Worm (Caenorhabditis elegans) whole organism, L1 larva: ENCODE data around the gene cpt-4.

Source experiments
- C04F5.9 ChIP-seq: sonication (generic microtip); optimal IDR thresholded peaks from 2 replicates; lab custom pipeline; 2016; ENCODE audit warnings: missing genetic modification characterization, missing compliant biosample characterization
- C16A3.4 ChIP-seq: fragments of 150-350 bp; optimal IDR thresholded peaks from 2 replicates; lab custom pipeline; 2014; ENCODE audit warnings: missing biosample characterization, missing genetic modification characterization
- F16B12.6 ChIP-seq: fragments of 150-350 bp; optimal IDR thresholded peaks from 2 replicates; lab custom pipeline; 2014; ENCODE audit warnings: missing biosample characterization, missing genetic modification characterization
- Y116A8C.19 ChIP-seq: sonication (generic microtip); optimal IDR thresholded peaks from 2 replicates; lab custom pipeline; 2016; ENCODE audit warnings: missing compliant biosample characterization, missing genetic modification characterization, borderline replicate concordance
- aha-1 ChIP-seq: fragments of 150-350 bp; optimal IDR thresholded peaks from 2 replicates; lab custom pipeline; 2014; ENCODE audit warnings: missing biosample characterization, missing genetic modification characterization
- alr-1 ChIP-seq: fragments of 200-800 bp; sonication (Bioruptor generic); optimal IDR thresholded peaks from 2 replicates; lab custom pipeline; 2018; ENCODE audit warnings: borderline replicate concordance, mild to moderate bottlenecking, missing genetic modification characterization, missing compliant biosample characterization
- ama-1 ChIP-seq: fragments of 150-350 bp; optimal IDR thresholded peaks from 2 replicates; lab custom pipeline; 2014
- blmp-1 ChIP-seq: fragments of 150-350 bp; optimal IDR thresholded peaks from 2 replicates; lab custom pipeline; 2014; ENCODE audit warnings: missing biosample characterization, missing genetic modification characterization
- ceh-63 ChIP-seq: fragments of 200-800 bp; sonication (Bioruptor generic); optimal IDR thresholded peaks from 2 replicates; lab custom pipeline; 2018; ENCODE audit warnings: mild to moderate bottlenecking, missing genetic modification characterization, missing compliant biosample characterization
- ceh-88 ChIP-seq: fragments of 200-800 bp; sonication (Bioruptor generic); IDR thresholded peaks from 2 replicates; pipeline ENCODE4 v1.3.6; 2022; ENCODE audit warnings: missing genetic modification characterization, missing compliant biosample characterization
- ceh-90 ChIP-seq: sonication (generic microtip); optimal IDR thresholded peaks from 2 replicates; lab custom pipeline; 2016; ENCODE audit warnings: missing genetic modification characterization, missing compliant biosample characterization
- dpl-1 ChIP-seq, 3 experiments: fragments of 150-350 bp in 2 of 3; sonication (generic microtip) in 1 of 3; optimal IDR thresholded peaks; 2 replicates each; lab custom pipeline; 2014 to 2017; ENCODE audit warnings: missing biosample characterization in 3 of 3, missing genetic modification characterization in 3 of 3, missing genetic modification reagents in 3 of 3
- dsc-1 ChIP-seq: sonication (generic microtip); optimal IDR thresholded peaks from 2 replicates; lab custom pipeline; 2016; ENCODE audit warnings: mild to moderate bottlenecking, missing genetic modification characterization, missing compliant biosample characterization
- efl-1 ChIP-seq, 4 experiments: fragments of 150-350 bp; optimal IDR thresholded peaks in 3 of 4; peaks in 1 of 4; 1 replicate in 1 of 4; 2 replicates in 3 of 4; lab custom pipeline; 2014; ENCODE audit warnings: missing biosample characterization in 2 of 4, missing genetic modification characterization in 2 of 4, missing genetic modification reagents in 2 of 4
- egl-27 ChIP-seq, 2 experiments: fragments of 150-350 bp in 1 of 2; sonication (generic microtip); optimal IDR thresholded peaks; 3 replicates each; lab custom pipeline; 2017 to 2018; ENCODE audit warnings: missing biosample characterization in 2 of 2, missing genetic modification characterization in 2 of 2, missing genetic modification reagents in 2 of 2
- elt-2 ChIP-seq: sonication (generic microtip); optimal IDR thresholded peaks from 2 replicates; lab custom pipeline; 2016; ENCODE audit warnings: missing genetic modification characterization, mild to moderate bottlenecking, inconsistent platforms, missing compliant biosample characterization, missing genetic modification reagents
- elt-3 ChIP-seq, 6 experiments: fragments of 150-350 bp in 1 of 6; sonication (generic microtip); optimal IDR thresholded peaks; 2 replicates each; lab custom pipeline; 2017 to 2018; ENCODE audit warnings: missing biosample characterization in 6 of 6, missing genetic modification characterization in 6 of 6, inconsistent platforms in 1 of 6
- ets-5 ChIP-seq: fragments of 200-800 bp; sonication (Bioruptor generic); IDR thresholded peaks from 2 replicates; pipeline ENCODE4 v1.3.6; 2022; ENCODE audit warnings: missing genetic modification characterization, missing compliant biosample characterization
- fkh-10 ChIP-seq: sonication (generic microtip); optimal IDR thresholded peaks from 2 replicates; lab custom pipeline; 2017; ENCODE audit warnings: missing biosample characterization, missing genetic modification reagents, missing genetic modification characterization
- fkh-8 ChIP-seq: sonication (generic microtip); optimal IDR thresholded peaks from 2 replicates; lab custom pipeline; 2016; ENCODE audit warnings: mild to moderate bottlenecking, missing genetic modification characterization, missing compliant biosample characterization
- hlh-4 ChIP-seq: sonication (generic microtip); optimal IDR thresholded peaks from 2 replicates; lab custom pipeline; 2016; ENCODE audit warnings: mild to moderate bottlenecking, missing genetic modification characterization, missing compliant biosample characterization
- irx-1 ChIP-seq: sonication (generic microtip); optimal IDR thresholded peaks from 2 replicates; lab custom pipeline; 2016; ENCODE audit warnings: missing genetic modification characterization, missing compliant biosample characterization
- lin-14 ChIP-seq: fragments of 200-800 bp; sonication (Bioruptor generic); optimal IDR thresholded peaks from 2 replicates; lab custom pipeline; 2018; ENCODE audit warnings: mild to moderate bottlenecking, missing genetic modification characterization, moderate library complexity, missing compliant biosample characterization
- lin-35 ChIP-seq, 2 experiments: fragments of 150-350 bp; optimal IDR thresholded peaks; 2 replicates each; lab custom pipeline; 2014; ENCODE audit warnings: missing biosample characterization in 2 of 2, missing genetic modification characterization in 2 of 2, missing genetic modification reagents in 2 of 2
- lir-3 ChIP-seq: sonication (generic microtip); optimal IDR thresholded peaks from 2 replicates; lab custom pipeline; 2016; ENCODE audit warnings: mild to moderate bottlenecking, missing genetic modification characterization, moderate library complexity, missing compliant biosample characterization; ENCODE audit not compliant: poor library complexity
- lsy-2 ChIP-seq, 2 experiments: fragments of 150-350 bp; optimal IDR thresholded peaks; 2 replicates each; lab custom pipeline; 2014; ENCODE audit warnings: missing biosample characterization in 2 of 2, missing genetic modification characterization in 2 of 2
- mab-9 ChIP-seq: fragments of 200-800 bp; sonication (Bioruptor generic); IDR thresholded peaks from 2 replicates; pipeline ENCODE4 v1.3.6; 2022; ENCODE audit warnings: missing genetic modification reagents, missing genetic modification characterization, missing compliant biosample characterization
- mdl-1 ChIP-seq, 2 experiments: fragments of 150-350 bp; optimal IDR thresholded peaks; 2 replicates each; lab custom pipeline; 2014 to 2017; ENCODE audit warnings: missing biosample characterization in 2 of 2, missing genetic modification characterization in 2 of 2, inconsistent platforms in 1 of 2
- mep-1 ChIP-seq: fragments of 150-350 bp; optimal IDR thresholded peaks from 2 replicates; lab custom pipeline; 2014; ENCODE audit warnings: missing biosample characterization, missing genetic modification characterization
- nhr-12 ChIP-seq: sonication (generic microtip); optimal IDR thresholded peaks from 2 replicates; lab custom pipeline; 2017; ENCODE audit warnings: missing biosample characterization, missing genetic modification characterization
- nhr-20 ChIP-seq: sonication (generic microtip); optimal IDR thresholded peaks from 2 replicates; lab custom pipeline; 2016; ENCODE audit warnings: mild to moderate bottlenecking, missing genetic modification characterization, missing compliant biosample characterization
- nhr-237 ChIP-seq: fragments of 150-350 bp; optimal IDR thresholded peaks from 2 replicates; lab custom pipeline; 2014; ENCODE audit warnings: missing biosample characterization, missing genetic modification characterization
- nhr-28 ChIP-seq: fragments of 150-350 bp; optimal IDR thresholded peaks from 2 replicates; lab custom pipeline; 2014; ENCODE audit warnings: missing biosample characterization, missing genetic modification characterization
- nhr-47 ChIP-seq: sonication (generic microtip); optimal IDR thresholded peaks from 2 replicates; lab custom pipeline; 2016; ENCODE audit warnings: mild to moderate bottlenecking, missing genetic modification characterization, moderate library complexity, missing compliant biosample characterization
- nhr-76 ChIP-seq: sonication (generic microtip); optimal IDR thresholded peaks from 2 replicates; lab custom pipeline; 2017; ENCODE audit warnings: missing biosample characterization, missing genetic modification characterization
- nhr-84 ChIP-seq: sonication (generic microtip); optimal IDR thresholded peaks from 2 replicates; lab custom pipeline; 2017; ENCODE audit warnings: missing biosample characterization, missing genetic modification characterization
- nhr-85 ChIP-seq: sonication (generic microtip); peaks from one replicate; lab custom pipeline; 2016; ENCODE audit warnings: missing genetic modification characterization, inconsistent platforms, missing compliant biosample characterization
- nhr-90 ChIP-seq: sonication (generic microtip); optimal IDR thresholded peaks from 2 replicates; lab custom pipeline; 2016; ENCODE audit warnings: mild to moderate bottlenecking, missing genetic modification characterization, missing compliant biosample characterization; ENCODE audit not compliant: poor library complexity
- pqm-1 ChIP-seq: sonication (generic microtip); optimal IDR thresholded peaks from 3 replicates; lab custom pipeline; 2017; ENCODE audit warnings: missing biosample characterization, missing genetic modification characterization
- rnt-1 ChIP-seq: sonication (generic microtip); optimal IDR thresholded peaks from 2 replicates; lab custom pipeline; 2016; ENCODE audit warnings: mild to moderate bottlenecking, missing genetic modification characterization, moderate library complexity, missing compliant biosample characterization
- skn-1 ChIP-seq: fragments of 150-350 bp; optimal IDR thresholded peaks from 2 replicates; lab custom pipeline; 2014; ENCODE audit warnings: missing biosample characterization, missing genetic modification characterization
- sox-4 ChIP-seq: sonication (generic microtip); optimal IDR thresholded peaks from 2 replicates; lab custom pipeline; 2016; ENCODE audit warnings: missing genetic modification characterization, missing compliant biosample characterization
- swsn-7 ChIP-seq: sonication (generic microtip); optimal IDR thresholded peaks from 2 replicates; lab custom pipeline; 2016; ENCODE audit warnings: missing genetic modification characterization, missing compliant biosample characterization
- tbx-2 ChIP-seq: sonication (generic microtip); optimal IDR thresholded peaks from 2 replicates; lab custom pipeline; 2016; ENCODE audit warnings: missing genetic modification characterization, missing compliant biosample characterization
- unc-130 ChIP-seq: fragments of 150-350 bp; optimal IDR thresholded peaks from 2 replicates; lab custom pipeline; 2017; ENCODE audit warnings: missing biosample characterization, missing genetic modification characterization, inconsistent platforms
- unc-62 ChIP-seq: fragments of 150-350 bp; optimal IDR thresholded peaks from 2 replicates; lab custom pipeline; 2014; ENCODE audit warnings: missing biosample characterization, missing genetic modification reagents, missing genetic modification characterization
- unc-98 ChIP-seq: fragments of 200-800 bp; sonication (Bioruptor generic); IDR thresholded peaks from 2 replicates; pipeline ENCODE4 v1.3.6; 2022; ENCODE audit warnings: missing genetic modification characterization, missing compliant biosample characterization
- vab-15 ChIP-seq: sonication (generic microtip); optimal IDR thresholded peaks from 2 replicates; lab custom pipeline; 2017; ENCODE audit warnings: missing genotype, mild to moderate bottlenecking, missing genetic modification characterization, missing compliant biosample characterization
- ztf-4 ChIP-seq: fragments of 150-350 bp; optimal IDR thresholded peaks from 2 replicates; lab custom pipeline; 2014; ENCODE audit warnings: missing biosample characterization, missing genetic modification characterization

Gene cpt-4

DNA sequence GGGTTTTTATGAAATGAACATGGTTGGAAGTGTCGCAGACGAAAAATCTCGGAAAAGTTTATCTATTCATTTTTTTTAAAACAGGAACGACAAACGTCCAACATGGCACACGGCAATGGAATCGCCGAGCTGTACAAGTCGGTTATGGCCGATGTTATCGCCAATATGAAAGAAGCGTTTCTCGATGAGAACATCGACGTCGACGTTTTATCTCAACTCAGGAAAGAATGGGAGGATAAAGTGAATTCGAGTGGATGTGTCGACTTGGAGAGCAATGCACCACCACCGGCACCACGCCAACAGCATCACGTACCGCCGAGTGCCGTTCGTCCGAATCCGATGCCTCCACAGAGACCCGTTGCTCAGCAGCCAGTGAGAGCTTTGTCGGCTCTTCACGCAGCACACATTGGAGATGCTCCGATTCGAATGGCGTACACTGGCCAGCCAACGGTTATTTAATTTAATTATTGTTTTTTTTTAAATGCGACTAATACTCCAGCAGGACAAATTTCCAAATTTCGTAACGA lies 22.6 kb upstream of the cpt-4 start:
- TF ChIP-seq ceh-63 (GFP tag; lab: Kevin White, UChicago) (peak; percentile 50), alr-1 (peak; percentile 23), efl-1 (optimal IDR thresholded peaks at IDR 0.05; lab: Kevin White, UChicago) (no peak), efl-1 (GFP tag; optimal IDR thresholded peaks at IDR 0.05 in 1 of 2; lab: Kevin White, UChicago) (peak in 1 of 2 experiments; percentile 40), dpl-1 (GFP tag; optimal IDR thresholded peaks at IDR 0.05; lab: Kevin White, UChicago) (no peak), fkh-8 (tag; lab: Kevin White, UChicago) (no peak)

DNA sequence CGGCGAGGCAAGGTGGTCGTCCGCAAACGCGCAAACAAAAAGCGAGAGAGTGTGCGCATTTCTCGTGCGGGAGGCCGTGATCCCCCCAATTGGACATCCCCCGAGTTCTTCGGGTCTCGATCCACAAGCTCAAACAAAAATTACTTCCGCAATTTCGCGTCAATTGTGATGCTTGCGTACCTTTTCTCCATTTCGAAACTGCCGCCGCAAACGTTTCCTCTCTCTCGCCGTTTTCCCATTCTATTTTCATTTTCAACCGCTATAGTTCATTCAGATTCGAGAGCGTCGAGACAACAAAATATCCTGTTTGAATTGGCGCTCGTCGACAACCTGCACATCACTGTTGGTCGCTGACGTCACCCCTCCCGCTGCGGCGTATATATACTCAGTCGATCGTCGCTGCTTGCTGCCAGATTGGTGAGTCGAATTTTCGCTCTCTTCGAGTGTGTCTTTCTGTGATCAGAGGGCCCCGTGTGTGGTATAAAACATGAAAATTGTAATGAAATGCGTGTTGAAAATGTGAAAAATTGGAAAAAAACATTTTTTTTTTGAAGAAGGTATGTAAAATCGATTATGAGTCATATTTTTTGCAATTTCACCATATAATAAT lies 21.9 kb upstream of the cpt-4 start, which contains the start of the genes pqn-51 and K11D12.14:
Gene pqn-51 (plus strand): TSS at position 275 of the 610 bp plus-strand sequence.
Gene K11D12.14 (plus strand): TSS at position 304 of the 610 bp plus-strand sequence.
- TF ChIP-seq ama-1 (lab: Kevin White, UChicago) (peak; percentile 95), nhr-237 (tag; lab: Kevin White, UChicago) (peak; percentile 75), ceh-90 (tag; lab: Kevin White, UChicago) (no peak), ceh-63 (GFP tag; lab: Kevin White, UChicago) (peak; percentile 69), alr-1 (no peak), pqm-1 (tag; lab: Kevin White, UChicago) (no peak), ceh-88 (GFP tag; lab: Robert Waterston, UW) (peak; percentile 93), lin-35 (GFP tag; optimal IDR thresholded peaks at IDR 0.05; lab: Kevin White, UChicago) (peak; percentile 95 to 96), egl-27 (tag; optimal IDR thresholded peaks at IDR 0.05; lab: Kevin White, UChicago) (peak in 1 of 2 experiments; percentile 74), rnt-1 (peak; percentile 66), swsn-7 (tag; lab: Kevin White, UChicago) (peak; percentile 97), blmp-1 (tag; lab: Kevin White, UChicago) (peak; percentile 99), C04F5.9 (tag; lab: Kevin White, UChicago) (peak; percentile 78), Y116A8C.19 (no peak), skn-1 (tag; lab: Kevin White, UChicago) (peak; percentile 84), mab-9 (peak; percentile 95), nhr-76 (no peak), sox-4 (tag; lab: Kevin White, UChicago) (peak; percentile 85), nhr-12 (tag; lab: Kevin White, UChicago) (peak; percentile 8), nhr-20 (tag; lab: Kevin White, UChicago) (peak; percentile 98), nhr-47 (tag; lab: Kevin White, UChicago) (peak; percentile 98), hlh-4 (tag; lab: Kevin White, UChicago) (peak; percentile 46), lin-14 (GFP tag; lab: Kevin White, UChicago) (peak; percentile 98), unc-62 (GFP tag; lab: Kevin White, UChicago) (no peak), mep-1 (tag; lab: Kevin White, UChicago) (peak; percentile 96), nhr-90 (tag; lab: Kevin White, UChicago) (peak; percentile 96), lir-3 (tag; lab: Kevin White, UChicago) (peak; percentile 79), nhr-28 (tag; lab: Kevin White, UChicago) (no peak), vab-15 (tag; lab: Kevin White, UChicago) (peak; percentile 73), lsy-2 (tag; optimal IDR thresholded peaks at IDR 0.05; lab: Kevin White, UChicago) (peak; percentile 83 to 96), elt-2 (tag; lab: Kevin White, UChicago) (peak; percentile 71), nhr-85 (peak; percentile 98), F16B12.6 (tag; lab: Kevin White, UChicago) (peak; percentile 94), tbx-2 (tag; lab: Kevin White, UChicago) (peak; percentile 98), ztf-4 (tag; lab: Kevin White, UChicago) (peak; percentile 93), dsc-1 (peak; percentile 97), ets-5 (GFP tag; lab: Robert Waterston, UW) (peak; percentile 96; the same call in 1 of the 2 replicates), nhr-84 (no peak), elt-3 (tag; optimal IDR thresholded peaks at IDR 0.05; lab: Kevin White, UChicago) (peak in 4 of 6 experiments; percentile 32 to 84 (median 57)), unc-130 (tag; lab: Kevin White, UChicago) (peak; percentile 69), mdl-1 (tag; optimal IDR thresholded peaks at IDR 0.05; lab: Kevin White, UChicago) (peak in 1 of 2 experiments; percentile 88), unc-98 (GFP tag; lab: Robert Waterston, UW) (peak; percentile 84), C16A3.4 (tag; lab: Kevin White, UChicago) (peak; percentile 91), aha-1 (tag; lab: Kevin White, UChicago) (no peak), fkh-10 (GFP tag; lab: Kevin White, UChicago) (peak; percentile 90), irx-1 (tag; lab: Kevin White, UChicago) (peak; percentile 95)
